Worm (Caenorhabditis elegans): ENCODE data around the gene spv-1.

The spv-1 gene

ce11 chrII:7928600-7928999 lies at the start of gene spv-1:
Gene spv-1 (minus strand): TSS chrII:7928700.
- TF ChIP-seq aly-1 (tag; optimal IDR thresholded peaks at IDR 0.05) (no peak), sea-1 (GFP tag; conservative IDR thresholded peaks at IDR 0.05) (no peak), hnd-1 (tag; optimal IDR thresholded peaks at IDR 0.05) (no peak), ama-1 (optimal IDR thresholded peaks at IDR 0.05) (no peak), flt-1 (GFP tag; IDR thresholded peaks at IDR 0.05) (no peak), tbx-37 (GFP tag; conservative IDR thresholded peaks at IDR 0.05) (no peak), scrt-1 (GFP tag; IDR thresholded peaks at IDR 0.05) (no peak), ets-7 (tag; optimal IDR thresholded peaks at IDR 0.05) (no peak), ceh-36 (tag; optimal IDR thresholded peaks at IDR 0.05) (no peak), hmbx-1 (tag; optimal IDR thresholded peaks at IDR 0.05) (no peak), tbx-11 (GFP tag; IDR thresholded peaks at IDR 0.05) (no peak), B0310.2 (tag; optimal IDR thresholded peaks at IDR 0.05) (no peak), hmg-4 (GFP tag; optimal IDR thresholded peaks at IDR 0.05) (no peak)

- no peak for TF ChIP-seq ceh-36 (tag; optimal IDR thresholded peaks at IDR 0.05)
- no peak for TF ChIP-seq tbx-37 (GFP tag; conservative IDR thresholded peaks at IDR 0.05)
- no peak for TF ChIP-seq B0310.2 (tag; optimal IDR thresholded peaks at IDR 0.05)
- no peak for TF ChIP-seq tra-4 (tag; optimal IDR thresholded peaks at IDR 0.05)
- TF ChIP-seq flt-1 (GFP tag; IDR thresholded peaks at IDR 0.05): no peak
- no peak for TF ChIP-seq sea-1 (GFP tag; conservative IDR thresholded peaks at IDR 0.05)
- no peak for TF ChIP-seq hmbx-1 (tag; optimal IDR thresholded peaks at IDR 0.05)
- no peak for TF ChIP-seq pes-1 (GFP tag; IDR thresholded peaks at IDR 0.05)
- TF ChIP-seq ets-7 (tag; optimal IDR thresholded peaks at IDR 0.05): no peak
- TF ChIP-seq hnd-1 (tag; optimal IDR thresholded peaks at IDR 0.05): no peak
- no peak for TF ChIP-seq aly-1 (tag; optimal IDR thresholded peaks at IDR 0.05)
- no peak for TF ChIP-seq hmg-4 (GFP tag; optimal IDR thresholded peaks at IDR 0.05)
- TF ChIP-seq ceh-13 (GFP tag; optimal IDR thresholded peaks at IDR 0.05): no peak
- no peak for TF ChIP-seq F13C5.2 (tag; optimal IDR thresholded peaks at IDR 0.05)
- TF ChIP-seq tbx-11 (GFP tag; IDR thresholded peaks at IDR 0.05): no peak
- no peak for TF ChIP-seq scrt-1 (GFP tag; IDR thresholded peaks at IDR 0.05)
- no peak for TF ChIP-seq ama-1 (optimal IDR thresholded peaks at IDR 0.05)
Measured at ce11 chrII:7977513-7977912, 49.0 kb upstream of the spv-1 start.

- no peak for TF ChIP-seq flt-1 (GFP tag; IDR thresholded peaks at IDR 0.05)
Measured at ce11 chrII:7976308-7976707, 47.8 kb upstream of the spv-1 start, which contains the start of gene DH11.5. Gene DH11.5 (plus strand): TSS chrII:7976608.

ce11 chrII:7974189-7974823 lies 45.8 kb upstream of the spv-1 start:
- TF ChIP-seq F13C5.2 (tag; optimal IDR thresholded peaks at IDR 0.05) (no peak), flt-1 (GFP tag; IDR thresholded peaks at IDR 0.05) (no peak), sea-1 (GFP tag; conservative IDR thresholded peaks at IDR 0.05) (no peak), tbx-37 (GFP tag; conservative IDR thresholded peaks at IDR 0.05) (no peak), tra-4 (tag; optimal IDR thresholded peaks at IDR 0.05) (no peak), hmbx-1 (tag; optimal IDR thresholded peaks at IDR 0.05) (no peak), tbx-11 (GFP tag; IDR thresholded peaks at IDR 0.05) (no peak), ceh-13 (GFP tag; optimal IDR thresholded peaks at IDR 0.05) (no peak), ets-7 (tag; optimal IDR thresholded peaks at IDR 0.05) (no peak), B0310.2 (tag; optimal IDR thresholded peaks at IDR 0.05) (no peak), scrt-1 (GFP tag; IDR thresholded peaks at IDR 0.05) (no peak), hnd-1 (tag; optimal IDR thresholded peaks at IDR 0.05) (no peak), aly-1 (tag; optimal IDR thresholded peaks at IDR 0.05) (no peak), ceh-36 (tag; optimal IDR thresholded peaks at IDR 0.05) (no peak), hmg-4 (GFP tag; optimal IDR thresholded peaks at IDR 0.05) (no peak), pes-1 (GFP tag; IDR thresholded peaks at IDR 0.05) (no peak), ama-1 (optimal IDR thresholded peaks at IDR 0.05) (no peak)

ce11 chrII:7968393-7968792 lies 39.9 kb upstream of the spv-1 start:
- TF ChIP-seq ets-7 (tag; optimal IDR thresholded peaks at IDR 0.05) (no peak), flt-1 (GFP tag; IDR thresholded peaks at IDR 0.05) (no peak), B0310.2 (tag; optimal IDR thresholded peaks at IDR 0.05) (no peak), tra-4 (tag; optimal IDR thresholded peaks at IDR 0.05) (no peak), hmg-4 (GFP tag; optimal IDR thresholded peaks at IDR 0.05) (no peak), sea-1 (GFP tag; conservative IDR thresholded peaks at IDR 0.05) (no peak), scrt-1 (GFP tag; IDR thresholded peaks at IDR 0.05) (no peak), ceh-36 (tag; optimal IDR thresholded peaks at IDR 0.05) (no peak), F13C5.2 (tag; optimal IDR thresholded peaks at IDR 0.05) (no peak), ama-1 (optimal IDR thresholded peaks at IDR 0.05) (no peak), pes-1 (GFP tag; IDR thresholded peaks at IDR 0.05) (no peak), ceh-13 (GFP tag; optimal IDR thresholded peaks at IDR 0.05) (no peak)

- no peak for TF ChIP-seq tbx-11 (GFP tag; IDR thresholded peaks at IDR 0.05)
- no peak for TF ChIP-seq hmg-4 (GFP tag; optimal IDR thresholded peaks at IDR 0.05)
- no peak for TF ChIP-seq tbx-37 (GFP tag; conservative IDR thresholded peaks at IDR 0.05)
Measured at ce11 chrII:7962181-7962580, 33.7 kb upstream of the spv-1 start.

ce11 chrII:7958544-7958943 lies 30.0 kb upstream of the spv-1 start, which contains the start of gene C04H4.1:
Gene C04H4.1 (plus strand): TSS chrII:7958844.
- no peak for TF ChIP-seq scrt-1 (GFP tag; IDR thresholded peaks at IDR 0.05)
- TF ChIP-seq sea-1 (GFP tag; conservative IDR thresholded peaks at IDR 0.05): no peak
- no peak for TF ChIP-seq ceh-36 (tag; optimal IDR thresholded peaks at IDR 0.05)
- no peak for TF ChIP-seq tbx-37 (GFP tag; conservative IDR thresholded peaks at IDR 0.05)
- no peak for TF ChIP-seq tbx-11 (GFP tag; IDR thresholded peaks at IDR 0.05)
- no peak for TF ChIP-seq F13C5.2 (tag; optimal IDR thresholded peaks at IDR 0.05)
- TF ChIP-seq hnd-1 (tag; optimal IDR thresholded peaks at IDR 0.05): no peak
- no peak for TF ChIP-seq flt-1 (GFP tag; IDR thresholded peaks at IDR 0.05)
- no peak for TF ChIP-seq ama-1 (optimal IDR thresholded peaks at IDR 0.05)
- TF ChIP-seq hmbx-1 (tag; optimal IDR thresholded peaks at IDR 0.05): no peak
- TF ChIP-seq tra-4 (tag; optimal IDR thresholded peaks at IDR 0.05): no peak
- no peak for TF ChIP-seq ets-7 (tag; optimal IDR thresholded peaks at IDR 0.05)

- TF ChIP-seq hmbx-1 (tag; optimal IDR thresholded peaks at IDR 0.05): no peak
- no peak for TF ChIP-seq tbx-11 (GFP tag; IDR thresholded peaks at IDR 0.05)
- no peak for TF ChIP-seq sea-1 (GFP tag; conservative IDR thresholded peaks at IDR 0.05)
- TF ChIP-seq hnd-1 (tag; optimal IDR thresholded peaks at IDR 0.05): no peak
- TF ChIP-seq flt-1 (GFP tag; IDR thresholded peaks at IDR 0.05): no peak
- no peak for TF ChIP-seq scrt-1 (GFP tag; IDR thresholded peaks at IDR 0.05)
- no peak for TF ChIP-seq tra-4 (tag; optimal IDR thresholded peaks at IDR 0.05)
- no peak for TF ChIP-seq ceh-36 (tag; optimal IDR thresholded peaks at IDR 0.05)
- TF ChIP-seq hmg-4 (GFP tag; optimal IDR thresholded peaks at IDR 0.05): no peak
- TF ChIP-seq tbx-37 (GFP tag; conservative IDR thresholded peaks at IDR 0.05): no peak
Measured at ce11 chrII:7955548-7955947, 27.0 kb upstream of the spv-1 start.

Measured in whole organism, early embryonic.